Worm (Caenorhabditis elegans) whole organism, mixed stage, embryonic: Measurements from ENCODE around the gene scc-3.

Experiments used
- M03D4.4 ChIP-seq: sonication (generic microtip); optimal IDR thresholded peaks from 2 replicates; lab custom pipeline; 2017; ENCODE audit warnings: mild to moderate bottlenecking, missing genetic modification characterization, missing compliant biosample characterization
- bed-3 ChIP-seq: fragments of 200-800 bp; sonication (Bioruptor generic); optimal IDR thresholded peaks from 3 replicates; lab custom pipeline; 2018; ENCODE audit warnings: mild to moderate bottlenecking, missing genetic modification characterization, moderate library complexity, missing compliant biosample characterization
- blmp-1 ChIP-seq: fragments of 150-350 bp; optimal IDR thresholded peaks from 2 replicates; lab custom pipeline; 2014; ENCODE audit warnings: missing biosample characterization, missing genetic modification characterization
- ceh-39 ChIP-seq: fragments of 150-350 bp; optimal IDR thresholded peaks from 2 replicates; lab custom pipeline; 2014; ENCODE audit warnings: missing biosample characterization, missing genetic modification characterization
- ceh-43 ChIP-seq: fragments of 200-800 bp; sonication (Bioruptor generic); optimal IDR thresholded peaks from 2 replicates; lab custom pipeline; 2018; ENCODE audit warnings: mild to moderate bottlenecking, missing genetic modification characterization, moderate library complexity, missing compliant biosample characterization
- ceh-83 ChIP-seq: fragments of 200-800 bp; sonication (Bioruptor generic); optimal IDR thresholded peaks from 2 replicates; lab custom pipeline; 2018; ENCODE audit warnings: mild to moderate bottlenecking, missing genetic modification characterization, missing compliant biosample characterization
- ces-1 ChIP-seq: fragments of 150-350 bp; optimal IDR thresholded peaks from 2 replicates; lab custom pipeline; 2014; ENCODE audit warnings: missing biosample characterization, missing genetic modification reagents, missing genetic modification characterization
- cnd-1 ChIP-seq: fragments of 200-800 bp; sonication (Bioruptor generic); optimal IDR thresholded peaks from 2 replicates; lab custom pipeline; 2018; ENCODE audit warnings: mild to moderate bottlenecking, missing genetic modification characterization, missing compliant biosample characterization
- drap-1 ChIP-seq: fragments of 200-800 bp; sonication (Bioruptor generic); optimal IDR thresholded peaks from 3 replicates; lab custom pipeline; 2018; ENCODE audit warnings: mild to moderate bottlenecking, missing genetic modification characterization, missing compliant biosample characterization
- elt-1 ChIP-seq: sonication (generic microtip); optimal IDR thresholded peaks from 2 replicates; lab custom pipeline; 2017; ENCODE audit warnings: missing genetic modification characterization, mild to moderate bottlenecking, missing compliant biosample characterization, antibody characterized with exemption, moderate library complexity, borderline replicate concordance; ENCODE audit not compliant: insufficient read depth
- elt-3 ChIP-seq: fragments of 150-350 bp; optimal IDR thresholded peaks from 2 replicates; lab custom pipeline; 2014; ENCODE audit warnings: missing biosample characterization, missing genetic modification characterization
- flh-1 ChIP-seq: fragments of 200-800 bp; sonication (Bioruptor generic); optimal IDR thresholded peaks from 2 replicates; lab custom pipeline; 2018; ENCODE audit warnings: mild to moderate bottlenecking, missing genetic modification characterization, moderate library complexity, missing compliant biosample characterization
- hlh-1 ChIP-seq: fragments of 150-350 bp; optimal IDR thresholded peaks from 2 replicates; lab custom pipeline; 2014; ENCODE audit warnings: missing biosample characterization, missing genetic modification reagents, missing genetic modification characterization
- lin-32 ChIP-seq: fragments of 200-800 bp; sonication (Bioruptor generic); optimal IDR thresholded peaks from 2 replicates; lab custom pipeline; 2018; ENCODE audit warnings: mild to moderate bottlenecking, missing genetic modification characterization, missing compliant biosample characterization
- lsy-2 ChIP-seq: fragments of 150-350 bp; optimal IDR thresholded peaks from 2 replicates; lab custom pipeline; 2014; ENCODE audit warnings: missing biosample characterization, missing genetic modification characterization
- mab-5 ChIP-seq: fragments of 150-350 bp; optimal IDR thresholded peaks from 2 replicates; lab custom pipeline; 2014; ENCODE audit warnings: missing biosample characterization, missing genetic modification characterization
- mep-1 ChIP-seq: fragments of 150-350 bp; optimal IDR thresholded peaks from 2 replicates; lab custom pipeline; 2017; ENCODE audit warnings: missing biosample characterization, missing genetic modification reagents, missing genetic modification characterization, inconsistent platforms
- mls-2 ChIP-seq: sonication (generic microtip); optimal IDR thresholded peaks from 2 replicates; lab custom pipeline; 2016; ENCODE audit warnings: mild to moderate bottlenecking, missing genetic modification characterization, moderate library complexity, missing compliant biosample characterization
- nhr-12 ChIP-seq: fragments of 150-350 bp; optimal IDR thresholded peaks from 2 replicates; lab custom pipeline; 2014; ENCODE audit warnings: missing biosample characterization, missing genetic modification characterization
- nhr-2 ChIP-seq: fragments of 150-350 bp; optimal IDR thresholded peaks from 2 replicates; lab custom pipeline; 2014; ENCODE audit warnings: missing biosample characterization, missing genetic modification characterization
- nhr-237 ChIP-seq: fragments of 150-350 bp; optimal IDR thresholded peaks from 2 replicates; lab custom pipeline; 2014; ENCODE audit warnings: missing biosample characterization, missing genetic modification characterization
- nhr-28 ChIP-seq: fragments of 150-350 bp; optimal IDR thresholded peaks from 2 replicates; lab custom pipeline; 2014; ENCODE audit warnings: missing biosample characterization, missing genetic modification characterization
- nhr-76 ChIP-seq: sonication (generic microtip); optimal IDR thresholded peaks from 2 replicates; lab custom pipeline; 2017; ENCODE audit warnings: missing biosample characterization, missing genetic modification characterization
- pha-4 ChIP-seq: fragments of 150-350 bp; optimal IDR thresholded peaks from 2 replicates; lab custom pipeline; 2018; ENCODE audit warnings: missing biosample characterization, missing genetic modification reagents, missing genetic modification characterization
- sem-2 ChIP-seq: fragments of 200-800 bp; sonication (Bioruptor generic); optimal IDR thresholded peaks from 2 replicates; lab custom pipeline; 2018; ENCODE audit warnings: mild to moderate bottlenecking, missing genetic modification characterization, missing compliant biosample characterization
- snpc-4 ChIP-seq: fragments of 150-350 bp; optimal IDR thresholded peaks from 2 replicates; lab custom pipeline; 2014; ENCODE audit warnings: missing biosample characterization, missing genetic modification characterization
- sptf-1 ChIP-seq: sonication (generic microtip); optimal IDR thresholded peaks from 2 replicates; lab custom pipeline; 2017; ENCODE audit warnings: mild to moderate bottlenecking, missing genetic modification characterization, moderate library complexity, missing compliant biosample characterization
- tbx-8 ChIP-seq: fragments of 200-800 bp; sonication (Bioruptor generic); optimal IDR thresholded peaks from 2 replicates; lab custom pipeline; 2018; ENCODE audit warnings: mild to moderate bottlenecking, missing genetic modification characterization, moderate library complexity, missing compliant biosample characterization
- unc-120 ChIP-seq: sonication (generic microtip); optimal IDR thresholded peaks from 2 replicates; lab custom pipeline; 2017; ENCODE audit warnings: missing genetic modification characterization, missing compliant biosample characterization; ENCODE audit not compliant: poor library complexity, severe bottlenecking
- unc-39 ChIP-seq: fragments of 150-350 bp; optimal IDR thresholded peaks from 2 replicates; lab custom pipeline; 2014; ENCODE audit warnings: missing biosample characterization, missing genetic modification characterization
- unc-62 ChIP-seq: fragments of 150-350 bp; optimal IDR thresholded peaks from 2 replicates; lab custom pipeline; 2014; ENCODE audit warnings: missing biosample characterization, missing genetic modification reagents, missing genetic modification characterization
- zip-8 ChIP-seq: fragments of 150-350 bp; optimal IDR thresholded peaks from 2 replicates; lab custom pipeline; 2014; ENCODE audit warnings: missing biosample characterization, missing genetic modification characterization

Gene scc-3

ce11 chrV:12763291-12763995 is at the start of gene scc-3, which contains the start of gene abcf-1:
scc-3 (plus strand) TSS chrV:12763945.
abcf-1 (minus strand) TSS chrV:12763375.
- no peak for TF ChIP-seq tbx-8
- TF ChIP-seq snpc-4 (tag; lab: Kevin White, UChicago) = no peak
- TF ChIP-seq nhr-2 = no peak
- peak; percentile 93 for TF ChIP-seq lsy-2

ce11 chrV:12714120-12714519 is 49.6 kb upstream of the scc-3 start, which contains the start of gene R11D1.4:
R11D1.4 (minus strand) TSS chrV:12714220.
- no peak for TF ChIP-seq drap-1 (GFP tag; lab: Kevin White, UChicago)
- no peak for TF ChIP-seq elt-1
- no peak for TF ChIP-seq unc-62
- no peak for TF ChIP-seq tbx-8
- no peak for TF ChIP-seq snpc-4 (tag; lab: Kevin White, UChicago)
- TF ChIP-seq bed-3 = no peak
- no peak for TF ChIP-seq ceh-43 (GFP tag; lab: Kevin White, UChicago)

ce11 chrV:12716447-12716846 is 47.3 kb upstream of the scc-3 start, which contains the start of gene str-178:
str-178 (minus strand) TSS chrV:12716547.
- TF ChIP-seq hlh-1 (tag; lab: Kevin White, UChicago) = no peak
- TF ChIP-seq elt-3 = no peak
- TF ChIP-seq tbx-8 = no peak
- TF ChIP-seq lin-32 (GFP tag; lab: Kevin White, UChicago) = no peak
- TF ChIP-seq sem-2 (GFP tag; lab: Kevin White, UChicago) = no peak
- no peak for TF ChIP-seq unc-39
- no peak for TF ChIP-seq mls-2
- no peak for TF ChIP-seq unc-120 (tag; lab: Kevin White, UChicago)
- no peak for TF ChIP-seq nhr-76
- no peak for TF ChIP-seq mep-1
- TF ChIP-seq flh-1 (GFP tag; lab: Kevin White, UChicago) = no peak
- TF ChIP-seq sptf-1 (tag; lab: Kevin White, UChicago) = no peak
- TF ChIP-seq nhr-12 = no peak
- TF ChIP-seq blmp-1 (tag; lab: Kevin White, UChicago) = no peak
- TF ChIP-seq nhr-237 (tag; lab: Kevin White, UChicago) = no peak

- no peak for TF ChIP-seq elt-3
Observed at ce11 chrV:12718622-12719021, 45.1 kb upstream of the scc-3 start, which contains the start of gene str-181. str-181 (minus strand) TSS chrV:12718722.

- TF ChIP-seq elt-1 = no peak
- no peak for TF ChIP-seq mep-1
- TF ChIP-seq elt-3 = no peak
- no peak for TF ChIP-seq ceh-39 (tag; lab: Kevin White, UChicago)
- TF ChIP-seq nhr-12 = no peak
- no peak for TF ChIP-seq cnd-1 (tag; lab: Kevin White, UChicago)
- no peak for TF ChIP-seq snpc-4 (tag; lab: Kevin White, UChicago)
- TF ChIP-seq sptf-1 (tag; lab: Kevin White, UChicago) = no peak
Observed at ce11 chrV:12719713-12720112, 44.0 kb upstream of the scc-3 start, which contains the start of gene R11D1.7. R11D1.7 (plus strand) TSS chrV:12720013.

ce11 chrV:12725893-12726292 is 37.9 kb upstream of the scc-3 start, which contains the start of gene R11D1.12:
R11D1.12 (minus strand) TSS chrV:12725993.
- TF ChIP-seq unc-62 = no peak
- TF ChIP-seq lin-32 (GFP tag; lab: Kevin White, UChicago) = no peak
- no peak for TF ChIP-seq hlh-1 (tag; lab: Kevin White, UChicago)
- TF ChIP-seq drap-1 (GFP tag; lab: Kevin White, UChicago) = no peak
- no peak for TF ChIP-seq nhr-28 (tag; lab: Kevin White, UChicago)
- no peak for TF ChIP-seq ceh-83 (GFP tag; lab: Kevin White, UChicago)
- no peak for TF ChIP-seq pha-4
- no peak for TF ChIP-seq ces-1
- TF ChIP-seq sem-2 (GFP tag; lab: Kevin White, UChicago) = no peak
- TF ChIP-seq nhr-237 (tag; lab: Kevin White, UChicago) = no peak
- TF ChIP-seq tbx-8 = no peak
- no peak for TF ChIP-seq mab-5 (tag; lab: Kevin White, UChicago)
- TF ChIP-seq ceh-43 (GFP tag; lab: Kevin White, UChicago) = no peak
- TF ChIP-seq snpc-4 (tag; lab: Kevin White, UChicago) = no peak
- no peak for TF ChIP-seq ceh-39 (tag; lab: Kevin White, UChicago)
- no peak for TF ChIP-seq nhr-2
- TF ChIP-seq cnd-1 (tag; lab: Kevin White, UChicago) = no peak
- no peak for TF ChIP-seq M03D4.4 (tag; lab: Kevin White, UChicago)
- no peak for TF ChIP-seq zip-8 (tag; lab: Kevin White, UChicago)
- TF ChIP-seq mep-1 = no peak
